Fruit fly (Drosophila melanogaster) whole organism, embryonic: ENCODE results near the gene jus.

ENCODE experiments used
- Ada2b ChIP-seq: fragments of 200-800 bp; sonication (Bioruptor generic); IDR thresholded peaks from 2 replicates; pipeline ENCODE4 v1.3.6; 2022; ENCODE audit warnings: missing biosample characterization, missing genetic modification characterization
- Asciz ChIP-seq: fragments of 200-800 bp; sonication (Bioruptor generic); optimal IDR thresholded peaks from 2 replicates; lab custom pipeline; 2017; ENCODE audit warnings: missing biosample characterization, mild to moderate bottlenecking, missing genetic modification characterization, missing genetic modification reagents
- Atf3 ChIP-seq: fragments of 200-800 bp; sonication (Bioruptor generic); optimal IDR thresholded peaks from 3 replicates; lab custom pipeline; 2016; ENCODE audit warnings: missing biosample characterization, missing genetic modification characterization
- CG10565 ChIP-seq: fragments of 200-800 bp; sonication (Bioruptor generic); optimal IDR thresholded peaks from 3 replicates; lab custom pipeline; 2016; ENCODE audit warnings: missing biosample characterization, mild to moderate bottlenecking, missing genetic modification characterization
- CG11504 ChIP-seq: fragments of 200-800 bp; sonication (Bioruptor generic); optimal IDR thresholded peaks from 3 replicates; lab custom pipeline; 2019; ENCODE audit warnings: missing biosample characterization, mild to moderate bottlenecking, missing genetic modification characterization, moderate library complexity
- CG12299 ChIP-seq: fragments of 200-800 bp; sonication (Bioruptor generic); optimal IDR thresholded peaks from 2 replicates; lab custom pipeline; 2018; ENCODE audit warnings: missing biosample characterization, mild to moderate bottlenecking, missing genetic modification characterization
- CG13624 ChIP-seq: fragments of 200-800 bp; sonication (Bioruptor generic); optimal IDR thresholded peaks from 2 replicates; lab custom pipeline; 2016; ENCODE audit warnings: missing biosample characterization, missing genetic modification characterization
- CG15514 ChIP-seq: fragments of 200-800 bp; sonication (Bioruptor generic); optimal IDR thresholded peaks from 3 replicates; lab custom pipeline; 2017; ENCODE audit warnings: missing biosample characterization, missing genetic modification characterization, mild to moderate bottlenecking, moderate library complexity, missing genetic modification reagents
- CG16779 ChIP-seq: fragments of 200-800 bp; sonication (Bioruptor generic); IDR thresholded peaks from 2 replicates; pipeline ENCODE4 v1.3.6; 2022; ENCODE audit warnings: missing biosample characterization, missing genetic modification characterization
- CG17361 ChIP-seq: fragments of 200-800 bp; sonication (Bioruptor generic); IDR thresholded peaks from 3 replicates; pipeline ENCODE4 v1.3.6; 2022; ENCODE audit warnings: missing biosample characterization, missing genetic modification characterization
- CG17385 ChIP-seq: fragments of 200-800 bp; sonication (Bioruptor generic); optimal IDR thresholded peaks from 3 replicates; lab custom pipeline; 2018; ENCODE audit warnings: missing biosample characterization, mild to moderate bottlenecking, missing genetic modification characterization
- CG17802 ChIP-seq: fragments of 200-800 bp; sonication (Bioruptor generic); optimal IDR thresholded peaks from 2 replicates; lab custom pipeline; 2018; ENCODE audit warnings: missing biosample characterization, mild to moderate bottlenecking, missing genetic modification characterization, moderate library complexity
- CG2116 ChIP-seq: fragments of 200-800 bp; sonication (Bioruptor generic); optimal IDR thresholded peaks from 3 replicates; lab custom pipeline; 2018; ENCODE audit warnings: missing biosample characterization, mild to moderate bottlenecking, missing genetic modification characterization
- CG34376 ChIP-seq: fragments of 200-800 bp; sonication (Bioruptor generic); optimal IDR thresholded peaks from 2 replicates; lab custom pipeline; 2018; ENCODE audit warnings: missing biosample characterization, mild to moderate bottlenecking, missing genetic modification characterization
- CG8290 ChIP-seq, 3 experiments: fragments of 200-800 bp; sonication (Bioruptor generic); optimal IDR thresholded peaks; 2 replicates each; lab custom pipeline; 2016 to 2019; ENCODE audit warnings: missing biosample characterization in 3 of 3, missing genetic modification characterization in 3 of 3, mild to moderate bottlenecking in 2 of 3, moderate library complexity in 1 of 3
- Doc2 ChIP-seq: fragments of 200-800 bp; sonication (Bioruptor generic); IDR thresholded peaks from 2 replicates; pipeline ENCODE4 v1.3.6; 2022; ENCODE audit warnings: missing biosample characterization, missing genetic modification characterization
- Drgx ChIP-seq: fragments of 200-800 bp; sonication (Bioruptor generic); IDR thresholded peaks from 2 replicates; pipeline ENCODE4 v1.3.6; 2022; ENCODE audit warnings: missing biosample characterization, missing genetic modification characterization
- Ets65A ChIP-seq: fragments of 200-800 bp; sonication (Bioruptor generic); peaks from one replicate; lab custom pipeline; 2016; ENCODE audit warnings: missing biosample characterization, missing genetic modification characterization
- Hr39 ChIP-seq: fragments of >200 bp; optimal IDR thresholded peaks from 2 replicates; lab custom pipeline; 2017
- Mad ChIP-seq: fragments of 200-800 bp; sonication (Bioruptor generic); optimal IDR thresholded peaks from 2 replicates; lab custom pipeline; 2016; ENCODE audit warnings: missing biosample characterization, missing genetic modification characterization
- Max ChIP-seq: fragments of 200-800 bp; sonication (Bioruptor generic); optimal IDR thresholded peaks from 2 replicates; lab custom pipeline; 2016; ENCODE audit warnings: missing biosample characterization, mild to moderate bottlenecking, missing genetic modification characterization
- Nf-YB ChIP-seq: fragments of 200-800 bp; sonication (Bioruptor generic); optimal IDR thresholded peaks from 3 replicates; lab custom pipeline; 2019; ENCODE audit warnings: missing biosample characterization, mild to moderate bottlenecking, missing genetic modification characterization, moderate library complexity
- Nf-YC ChIP-seq: fragments of 200-800 bp; optimal IDR thresholded peaks from 3 replicates; lab custom pipeline; 2019; ENCODE audit warnings: missing biosample characterization, mild to moderate bottlenecking, missing genetic modification characterization, moderate library complexity
- Oli ChIP-seq: fragments of 200-800 bp; sonication (Bioruptor generic); optimal IDR thresholded peaks from 2 replicates; lab custom pipeline; 2018; ENCODE audit warnings: missing biosample characterization, mild to moderate bottlenecking, missing genetic modification characterization, moderate library complexity
- Rfx ChIP-seq: fragments of 200-800 bp; sonication (Bioruptor generic); IDR thresholded peaks from 2 replicates; pipeline ENCODE4 v1.3.6; 2022; ENCODE audit warnings: missing biosample characterization, missing genetic modification characterization
- YL-1 ChIP-seq: fragments of 200-800 bp; sonication (Bioruptor generic); optimal IDR thresholded peaks from 3 replicates; lab custom pipeline; 2017; ENCODE audit warnings: missing biosample characterization, mild to moderate bottlenecking, missing genetic modification characterization
- bsh ChIP-seq, 2 experiments: fragments of 200-800 bp; sonication (Bioruptor generic); optimal IDR thresholded peaks; 2 replicates each; lab custom pipeline; 2017 to 2018; ENCODE audit warnings: mild to moderate bottlenecking in 2 of 2, missing biosample characterization in 2 of 2, missing genetic modification characterization in 2 of 2, moderate library complexity in 1 of 2
- chif ChIP-seq, 2 experiments: fragments of 200-800 bp; sonication (Bioruptor generic); optimal IDR thresholded peaks; 3 replicates each; lab custom pipeline; 2016; ENCODE audit warnings: missing biosample characterization in 2 of 2, missing genetic modification characterization in 2 of 2
- chm ChIP-seq: fragments of 200-800 bp; sonication (Bioruptor generic); IDR thresholded peaks from 2 replicates; pipeline ENCODE4 v1.3.6; 2022; ENCODE audit warnings: missing biosample characterization, missing genetic modification characterization
- crol ChIP-seq: fragments of 200-800 bp; sonication (Bioruptor generic); IDR thresholded peaks from 2 replicates; pipeline ENCODE4 v1.3.6; 2022; ENCODE audit warnings: missing biosample characterization, missing genetic modification characterization
- dmrt11E ChIP-seq: fragments of 200-800 bp; sonication (Bioruptor generic); optimal IDR thresholded peaks from 3 replicates; lab custom pipeline; 2018; ENCODE audit warnings: missing biosample characterization, mild to moderate bottlenecking, missing genetic modification characterization, moderate library complexity
- eve ChIP-seq, 2 experiments: fragments of >200 bp; optimal IDR thresholded peaks; 2 replicates each; lab custom pipeline; 2017; ENCODE audit warnings: missing biosample characterization in 2 of 2, missing genetic modification characterization in 2 of 2
- ewg ChIP-seq: fragments of 200-800 bp; sonication (Bioruptor generic); optimal IDR thresholded peaks from 3 replicates; lab custom pipeline; 2017; ENCODE audit warnings: mild to moderate bottlenecking, missing biosample characterization, missing genetic modification reagents, missing genetic modification characterization
- oc ChIP-seq: fragments of 200-800 bp; sonication (Bioruptor generic); optimal IDR thresholded peaks from 2 replicates; lab custom pipeline; 2018; ENCODE audit warnings: missing biosample characterization, mild to moderate bottlenecking, missing genetic modification characterization, moderate library complexity
- repo ChIP-seq: fragments of 200-800 bp; sonication (Bioruptor generic); optimal IDR thresholded peaks from 2 replicates; lab custom pipeline; 2016; ENCODE audit warnings: missing biosample characterization, missing genetic modification characterization
- shn ChIP-seq: fragments of 200-800 bp; sonication (Bioruptor generic); optimal IDR thresholded peaks from 3 replicates; lab custom pipeline; 2016; ENCODE audit warnings: missing biosample characterization, missing genetic modification characterization
- slbo ChIP-seq: fragments of 200-800 bp; sonication (Bioruptor generic); IDR thresholded peaks from 2 replicates; pipeline ENCODE4 v1.3.6; 2022; ENCODE audit warnings: missing biosample characterization, missing genetic modification characterization
- sr ChIP-seq: fragments of 200-800 bp; sonication (Bioruptor generic); IDR thresholded peaks from 3 replicates; pipeline ENCODE4 v1.3.6; 2022; ENCODE audit warnings: missing biosample characterization, missing genetic modification characterization
- tio ChIP-seq: fragments of 200-800 bp; sonication (Bioruptor generic); optimal IDR thresholded peaks from 2 replicates; lab custom pipeline; 2017; ENCODE audit warnings: missing biosample characterization, missing genetic modification characterization, inconsistent platforms
- vfl ChIP-seq: fragments of 200-800 bp; sonication (Bioruptor generic); optimal IDR thresholded peaks from 2 replicates; lab custom pipeline; 2016; ENCODE audit warnings: missing biosample characterization, missing genetic modification characterization

jus gene

DNA sequence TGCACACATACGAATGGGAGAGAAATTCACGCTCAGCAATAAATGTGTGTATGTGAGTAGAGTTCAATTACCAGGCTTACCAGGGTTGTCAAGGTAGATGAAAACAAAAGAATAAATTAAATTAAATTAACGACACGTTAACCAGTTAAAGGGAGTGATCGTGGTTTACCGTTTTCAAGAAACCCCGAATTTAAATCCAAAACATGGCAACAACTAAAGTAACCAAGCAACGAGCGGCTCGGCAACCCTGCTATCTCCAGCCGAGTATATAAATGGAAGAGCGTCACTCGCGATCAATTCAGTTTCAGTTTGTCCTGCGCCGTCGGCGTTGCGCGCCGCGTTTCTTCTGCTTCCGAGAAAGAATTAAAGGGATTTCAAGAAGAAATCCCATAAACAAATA lies 19.5 kb upstream of the jus start (continued):
- TF ChIP-seq Ada2b (GFP tag; lab: Robert Waterston, UW) (peak; percentile 99), CG12299 (peak; percentile 99), CG10565 (peak; percentile 97)
- TF ChIP-seq, all 482 proteins: peak for 453

dm6 chr3R:29213416-29213815 lies 18.6 kb upstream of the jus start:
- no peak for TF ChIP-seq CG34376
- peak; percentile 31 for TF ChIP-seq CG17385 (GFP tag; lab: Kevin White, UChicago)
- no peak for TF ChIP-seq CG8290 (GFP tag; optimal IDR thresholded peaks at IDR 0.05; lab: Kevin White, UChicago)
- no peak for TF ChIP-seq CG8290 (tag; optimal IDR thresholded peaks at IDR 0.05; lab: Kevin White, UChicago)
- TF ChIP-seq chif (GFP tag; optimal IDR thresholded peaks at IDR 0.05; lab: Kevin White, UChicago): no peak
- peak; percentile 85 for TF ChIP-seq Ets65A (GFP tag; lab: Kevin White, UChicago)
- TF ChIP-seq slbo (GFP tag; lab: Robert Waterston, UW): no peak
- peak; percentile 6 for TF ChIP-seq ewg (GFP tag; lab: Kevin White, UChicago)
- no peak for TF ChIP-seq repo (GFP tag; lab: Kevin White, UChicago)
- no peak for TF ChIP-seq YL-1
- no peak for TF ChIP-seq CG16779 (GFP tag; lab: Robert Waterston, UW)
- TF ChIP-seq Nf-YB (GFP tag; lab: Kevin White, UChicago): no peak
- 0 out of 2 replicates have a peak, but pooled peaks have one; percentile 22 for TF ChIP-seq chm
- TF ChIP-seq Nf-YC (tag; lab: Kevin White, UChicago): no peak
- TF ChIP-seq Hr39 (lab: Kevin White, UChicago): no peak

DNA sequence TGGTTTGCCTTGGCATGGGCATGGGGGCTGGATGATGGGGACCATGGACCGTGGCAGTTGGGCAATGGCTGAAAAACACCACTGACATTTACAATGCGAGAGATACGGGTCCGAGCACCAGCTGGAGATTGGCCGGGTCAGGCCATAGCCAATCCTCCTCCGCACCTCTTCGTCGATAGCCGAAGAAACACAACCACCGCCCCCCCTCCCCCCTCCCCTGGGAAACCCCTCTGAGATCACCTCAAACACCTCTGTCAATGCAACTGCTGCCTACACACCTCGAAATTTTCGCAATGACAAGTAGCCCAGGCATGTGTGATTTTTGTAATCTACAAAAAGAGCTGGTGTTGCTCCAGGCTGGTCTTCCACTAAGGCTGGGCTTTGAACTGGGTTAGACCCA lies 17.7 kb upstream of the jus start:
- TF ChIP-seq tio (GFP tag; lab: Kevin White, UChicago) (no peak), Hr39 (lab: Kevin White, UChicago) (peak; percentile 87), Max (GFP tag; lab: Kevin White, UChicago) (no peak), Oli (tag; lab: Kevin White, UChicago) (no peak), vfl (GFP tag; lab: Kevin White, UChicago) (no peak), eve (GFP tag; optimal IDR thresholded peaks at IDR 0.05; lab: Kevin White, UChicago) (no peak), CG13624 (GFP tag; lab: Kevin White, UChicago) (no peak), CG11504 (tag; lab: Kevin White, UChicago) (no peak), oc (tag; lab: Kevin White, UChicago) (no peak), CG15514 (GFP tag; lab: Kevin White, UChicago) (no peak), CG17802 (tag; lab: Kevin White, UChicago) (no peak), CG2116 (GFP tag; lab: Kevin White, UChicago) (no peak), crol (GFP tag; lab: Robert Waterston, UW) (peak; percentile 31; the same call in 1 of the 2 replicates), shn (no peak), Mad (GFP tag; lab: Kevin White, UChicago) (no peak), dmrt11E (tag; lab: Kevin White, UChicago) (no peak), CG17361 (GFP tag; lab: Robert Waterston, UW) (no peak), Asciz (GFP tag; lab: Kevin White, UChicago) (no peak), sr (GFP tag; lab: Robert Waterston, UW) (0 out of 3 replicates have a peak, but pooled peaks have one; percentile 20)
- TF ChIP-seq, all 482 proteins: peak for 3

DNA sequence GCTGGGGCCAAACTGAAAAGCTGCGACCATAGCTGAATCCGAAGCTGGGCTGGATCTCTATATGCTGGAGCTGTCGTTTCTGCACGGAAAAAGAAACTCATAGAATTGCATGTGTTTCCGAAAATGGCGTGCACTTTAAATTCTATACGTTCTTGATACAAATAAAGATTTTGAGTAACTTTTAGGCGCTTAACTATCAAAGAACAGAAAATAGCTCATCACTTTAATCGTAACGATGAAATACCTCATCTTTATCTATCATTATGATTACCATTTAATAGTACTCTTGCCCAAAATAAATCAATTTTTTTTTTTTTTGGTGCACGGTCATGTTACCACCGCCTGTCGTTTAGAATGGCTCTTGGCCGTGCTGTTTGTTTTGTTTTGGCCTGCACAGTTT lies 16.9 kb upstream of the jus start:
- TF ChIP-seq Doc2 (GFP tag; lab: Robert Waterston, UW) (no peak), Drgx (GFP tag; lab: Robert Waterston, UW) (peak; percentile 40; the same call in 1 of the 2 replicates), Atf3 (GFP tag; lab: Kevin White, UChicago) (no peak), Rfx (GFP tag; lab: Robert Waterston, UW) (no peak), bsh (GFP tag; optimal IDR thresholded peaks at IDR 0.05; lab: Kevin White, UChicago) (peak in 1 of 2 experiments; percentile 41)
- TF ChIP-seq, all 482 proteins: peak for 2
